Worm (Caenorhabditis elegans): ENCODE measurements around the gene ttr-2.

Gene ttr-2

DNA sequence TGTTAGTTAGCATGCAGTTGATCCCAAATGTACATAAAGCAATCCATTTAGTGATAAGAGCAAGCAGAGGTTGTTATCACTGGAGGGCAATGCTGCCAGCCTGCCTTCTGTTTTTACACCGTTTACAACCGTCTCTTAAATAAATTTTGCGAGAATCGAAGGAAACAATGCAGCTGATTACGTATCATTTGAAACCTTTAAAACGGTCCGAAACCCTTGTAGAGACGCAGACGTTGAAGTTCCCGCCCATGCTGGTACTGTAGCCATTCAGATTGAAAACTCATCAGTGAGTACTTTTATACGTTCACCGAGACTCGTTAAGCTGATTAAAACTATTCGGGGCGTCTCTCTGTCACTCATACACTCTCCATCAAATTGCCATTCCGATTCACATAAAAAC is 2.8 kb downstream of the ttr-2 start:
- TF ChIP-seq ZK546.5 (tag; optimal IDR thresholded peaks at IDR 0.05) (no peak), ztf-11 (tag; optimal IDR thresholded peaks at IDR 0.05) (no peak), nhr-25 (tag; optimal IDR thresholded peaks at IDR 0.05) (no peak), mbf-1 (tag; optimal IDR thresholded peaks at IDR 0.05) (no peak), unc-62 (GFP tag; optimal IDR thresholded peaks at IDR 0.05) (no peak), gmeb-1 (tag; optimal IDR thresholded peaks at IDR 0.05) (peak; percentile 2), F13H6.1 (tag; optimal IDR thresholded peaks at IDR 0.05) (peak; percentile 54), Y55F3AM.14 (GFP tag; optimal IDR thresholded peaks at IDR 0.05) (no peak), fos-1 (tag; optimal IDR thresholded peaks at IDR 0.05) (peak; percentile 69), unc-55 (GFP tag; optimal IDR thresholded peaks at IDR 0.05) (no peak), crh-2 (tag; optimal IDR thresholded peaks at IDR 0.05) (peak; percentile 52), ztf-4 (tag; optimal IDR thresholded peaks at IDR 0.05) (no peak), sma-9 (GFP tag; optimal IDR thresholded peaks at IDR 0.05) (peak; percentile 43), sma-9 (tag; optimal IDR thresholded peaks at IDR 0.05) (no peak)

DNA sequence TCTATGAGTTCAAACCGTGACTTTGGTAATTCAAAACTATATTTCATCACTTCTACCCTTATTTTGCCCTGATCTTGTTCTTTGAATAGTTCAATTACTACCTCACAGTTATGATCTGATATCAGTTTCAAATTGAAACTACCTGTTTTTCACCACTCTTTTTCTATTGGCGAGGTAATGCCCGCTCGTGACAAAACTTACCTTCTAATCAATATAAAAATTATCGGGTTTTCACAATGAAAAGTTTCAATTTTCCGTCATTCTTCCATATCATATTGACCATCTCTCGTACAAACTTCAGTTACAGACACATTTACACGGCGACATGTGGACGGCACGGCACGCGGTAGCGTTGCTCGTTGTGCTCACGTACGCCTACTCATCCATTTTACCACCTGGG is 4.5 kb downstream of the ttr-2 start, which contains the start of gene dec-7:
Gene dec-7 (plus strand): TSS at position 308 of the 400 bp plus-strand sequence.
- no peak for TF ChIP-seq lin-11 (tag; optimal IDR thresholded peaks at IDR 0.05)
- TF ChIP-seq blmp-1 (tag; optimal IDR thresholded peaks at IDR 0.05; ENCODE audit: insufficient read depth): no peak
- TF ChIP-seq nhr-25 (tag; optimal IDR thresholded peaks at IDR 0.05): no peak
- no peak for TF ChIP-seq fos-1 (tag; optimal IDR thresholded peaks at IDR 0.05)
- TF ChIP-seq egl-27 (tag; optimal IDR thresholded peaks at IDR 0.05): no peak
- TF ChIP-seq unc-62 (GFP tag; optimal IDR thresholded peaks at IDR 0.05): no peak
- no peak for TF ChIP-seq nhr-10 (tag; optimal IDR thresholded peaks at IDR 0.05)
- TF ChIP-seq C34F6.9 (tag; optimal IDR thresholded peaks at IDR 0.05): no peak
- no peak for TF ChIP-seq nhr-21 (tag; optimal IDR thresholded peaks at IDR 0.05)
- no peak for TF ChIP-seq nhr-6 (tag; optimal IDR thresholded peaks at IDR 0.05)
- no peak for TF ChIP-seq ceh-16 (tag; optimal IDR thresholded peaks at IDR 0.05)
- TF ChIP-seq skn-1 (tag; optimal IDR thresholded peaks at IDR 0.05): no peak
- no peak for TF ChIP-seq ceh-82 (tag; optimal IDR thresholded peaks at IDR 0.05)
- TF ChIP-seq lin-13 (GFP tag; optimal IDR thresholded peaks at IDR 0.05): no peak
- TF ChIP-seq aly-2 (tag; optimal IDR thresholded peaks at IDR 0.05): no peak

DNA sequence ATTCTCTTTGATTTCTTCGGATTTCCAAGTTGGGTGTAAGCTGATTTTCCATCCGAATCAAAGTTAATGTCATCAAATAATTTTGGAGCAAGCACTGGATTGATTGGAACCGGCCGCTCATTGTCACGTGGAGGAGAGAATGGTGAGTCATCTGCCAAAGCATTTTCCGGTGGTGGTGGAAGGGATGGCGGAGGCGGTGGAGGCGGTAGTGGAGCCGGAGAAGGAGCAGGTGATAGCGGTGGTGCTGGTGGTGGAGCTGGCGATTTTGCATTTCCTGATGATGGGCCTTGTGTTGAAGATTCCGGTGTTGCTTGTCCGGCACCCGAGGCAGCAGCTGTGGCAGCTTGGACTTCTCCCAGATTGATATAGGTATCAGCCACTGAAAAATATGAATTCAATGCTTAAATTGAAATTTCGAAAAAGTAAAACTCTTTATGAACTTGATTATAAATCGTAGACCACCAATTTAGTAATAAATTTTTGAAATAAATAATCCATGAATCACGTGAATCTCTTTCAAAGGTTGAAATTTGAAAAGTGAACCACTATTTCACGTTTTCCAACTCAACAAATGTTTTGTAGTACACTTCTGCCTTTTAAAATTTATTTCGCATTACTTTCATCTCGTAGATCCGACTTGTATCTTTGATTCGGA is 13.6 kb downstream of the ttr-2 start, which contains the start of the genes K03H1.9 and K03H1.12:
Gene K03H1.9 (minus strand): TSS at position 471 of the 655 bp plus-strand sequence.
Gene K03H1.12 (plus strand): TSS at position 605 of the 655 bp plus-strand sequence.
- TF ChIP-seq lin-39 (tag; optimal IDR thresholded peaks at IDR 0.05) (no peak), snpc-4 (tag; optimal IDR thresholded peaks at IDR 0.05) (no peak), ztf-11 (tag; optimal IDR thresholded peaks at IDR 0.05) (no peak), lin-13 (GFP tag; optimal IDR thresholded peaks at IDR 0.05) (no peak), nhr-237 (tag; optimal IDR thresholded peaks at IDR 0.05) (no peak), unc-55 (GFP tag; optimal IDR thresholded peaks at IDR 0.05) (no peak), nhr-77 (tag; optimal IDR thresholded peaks at IDR 0.05) (no peak), nhr-6 (tag; optimal IDR thresholded peaks at IDR 0.05) (no peak), ceh-16 (tag; optimal IDR thresholded peaks at IDR 0.05) (no peak), nhr-10 (tag; optimal IDR thresholded peaks at IDR 0.05) (no peak), sma-3 (GFP tag; optimal IDR thresholded peaks at IDR 0.05) (no peak), alr-1 (tag; optimal IDR thresholded peaks at IDR 0.05) (no peak), nhr-11 (tag; optimal IDR thresholded peaks at IDR 0.05) (no peak), nhr-21 (tag; optimal IDR thresholded peaks at IDR 0.05) (no peak), zag-1 (tag; optimal IDR thresholded peaks at IDR 0.05) (no peak), ztf-4 (tag; optimal IDR thresholded peaks at IDR 0.05) (no peak)

DNA sequence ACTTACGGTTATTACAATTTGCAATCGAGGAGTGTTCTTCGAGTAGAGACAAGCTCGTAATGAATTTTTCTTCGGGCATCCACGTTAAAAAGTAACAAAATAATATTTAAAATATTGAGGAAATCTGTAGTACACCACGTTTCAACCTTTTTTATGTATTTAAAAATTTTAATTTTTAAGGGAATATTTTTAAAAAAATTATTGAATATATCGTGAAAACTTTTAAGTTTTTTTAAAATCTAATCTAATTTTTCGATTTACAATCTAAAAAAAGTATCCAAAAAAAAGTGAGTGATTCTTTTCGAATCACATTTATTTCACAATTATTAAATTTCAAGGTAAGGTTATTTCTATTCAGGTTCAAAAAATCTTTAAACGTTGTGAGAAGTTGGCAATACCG is 17.2 kb downstream of the ttr-2 start, which contains the start of gene gln-2:
Gene gln-2 (minus strand): TSS at position 101 of the 400 bp plus-strand sequence.
- TF ChIP-seq unc-39 (tag; optimal IDR thresholded peaks at IDR 0.05) (no peak), lin-13 (GFP tag; optimal IDR thresholded peaks at IDR 0.05) (no peak), nhr-6 (tag; optimal IDR thresholded peaks at IDR 0.05) (no peak), nhr-77 (tag; optimal IDR thresholded peaks at IDR 0.05) (no peak), sma-9 (GFP tag; optimal IDR thresholded peaks at IDR 0.05) (no peak), sma-9 (tag; optimal IDR thresholded peaks at IDR 0.05) (no peak), nhr-237 (tag; optimal IDR thresholded peaks at IDR 0.05) (no peak), nhr-25 (tag; optimal IDR thresholded peaks at IDR 0.05) (no peak), aly-2 (tag; optimal IDR thresholded peaks at IDR 0.05) (no peak), peb-1 (tag; optimal IDR thresholded peaks at IDR 0.05) (no peak), F13H6.1 (tag; optimal IDR thresholded peaks at IDR 0.05) (no peak), C34F6.9 (tag; optimal IDR thresholded peaks at IDR 0.05) (no peak), zag-1 (tag; optimal IDR thresholded peaks at IDR 0.05) (no peak), elt-1 (tag; optimal IDR thresholded peaks at IDR 0.05) (no peak), nhr-23 (tag; optimal IDR thresholded peaks at IDR 0.05) (no peak), ZK546.5 (tag; optimal IDR thresholded peaks at IDR 0.05) (no peak)

All from whole organism, L2 larva.